Fruit fly (Drosophila melanogaster): ENCODE results near the gene Fum4.

Fum4 gene

DNA sequence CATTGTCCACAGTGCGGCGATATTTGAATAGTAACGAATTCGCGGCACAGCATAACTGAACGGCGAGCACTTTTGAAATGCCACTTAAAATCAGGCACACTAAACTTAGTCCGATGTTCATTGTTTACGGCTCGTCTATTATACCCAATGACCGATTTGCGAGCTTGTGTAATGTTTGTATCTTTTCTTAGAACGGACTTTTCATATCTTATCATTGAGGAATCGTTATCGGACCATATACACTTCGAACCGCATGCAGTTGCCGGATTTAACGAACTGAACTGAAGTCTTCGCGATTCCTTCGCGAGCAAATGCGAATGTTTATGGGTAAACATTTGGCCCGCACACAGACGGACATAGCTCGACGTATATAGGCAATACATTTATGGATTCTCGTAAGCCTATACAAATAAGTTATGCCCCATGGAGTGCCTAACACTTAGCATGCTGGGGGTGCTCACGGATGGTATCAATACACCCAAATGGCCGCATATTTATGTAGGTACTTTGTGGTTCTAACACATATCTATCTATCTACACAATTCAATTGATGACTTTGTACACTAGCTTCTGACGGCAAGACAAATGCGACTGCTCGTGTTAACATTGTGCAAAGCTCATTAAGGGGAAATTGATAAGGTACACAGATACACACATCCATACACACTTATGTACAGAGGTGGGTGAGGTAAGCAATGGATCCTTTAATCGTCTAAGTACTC, 46.6 kb upstream of the Fum4 start, which contains the start of gene mthl15 (continued):
- no peak for TF ChIP-seq lov (optimal IDR thresholded peaks at IDR 0.05)
- TF ChIP-seq lov (GFP tag; IDR thresholded peaks at IDR 0.05) = no peak
- TF ChIP-seq CG17361 (GFP tag; IDR thresholded peaks at IDR 0.05) = no peak
- no peak for TF ChIP-seq slp2 (GFP tag; optimal IDR thresholded peaks at IDR 0.05)
- TF ChIP-seq trem (tag; optimal IDR thresholded peaks at IDR 0.05) = no peak
- TF ChIP-seq CG6272 (GFP tag; IDR thresholded peaks at IDR 0.05) = no peak
- TF ChIP-seq CG18262 (tag; optimal IDR thresholded peaks at IDR 0.05) = no peak
- no peak for TF ChIP-seq CG15011 (GFP tag; optimal IDR thresholded peaks at IDR 0.05)
- no peak for TF ChIP-seq CG10979 (tag; optimal IDR thresholded peaks at IDR 0.05)
- no peak for TF ChIP-seq CG15514 (GFP tag; optimal IDR thresholded peaks at IDR 0.05)
- TF ChIP-seq CG10267 (tag; optimal IDR thresholded peaks at IDR 0.05) = no peak
- TF ChIP-seq Dbx (GFP tag; IDR thresholded peaks at IDR 0.05) = no peak
- TF ChIP-seq dimm (GFP tag; IDR thresholded peaks at IDR 0.05) = no peak
- TF ChIP-seq sug (tag; optimal IDR thresholded peaks at IDR 0.05) = peak; percentile 94
- peak; percentile 3 for TF ChIP-seq BtbVII (GFP tag; optimal IDR thresholded peaks at IDR 0.05)
- peak; percentile 5 for TF ChIP-seq CG12299 (tag; optimal IDR thresholded peaks at IDR 0.05)
- peak; percentile 31 for TF ChIP-seq CG12219 (GFP tag; optimal IDR thresholded peaks at IDR 0.05)
- TF ChIP-seq dan (GFP tag; IDR thresholded peaks at IDR 0.05) = no peak
- TF ChIP-seq CG12769 (tag; optimal IDR thresholded peaks at IDR 0.05) = no peak
- peak; percentile 30 for TF ChIP-seq ac (GFP tag; optimal IDR thresholded peaks at IDR 0.05)
- TF ChIP-seq CG3163 (GFP tag; optimal IDR thresholded peaks at IDR 0.05) = no peak
- TF ChIP-seq Sry-δ (GFP tag; optimal IDR thresholded peaks at IDR 0.05) = no peak
- TF ChIP-seq h (optimal IDR thresholded peaks at IDR 0.05) = no peak
- no peak for TF ChIP-seq CG10274 (GFP tag; optimal IDR thresholded peaks at IDR 0.05)
- no peak for TF ChIP-seq CG10209 (GFP tag; optimal IDR thresholded peaks at IDR 0.05)
- TF ChIP-seq hbn (GFP tag; IDR thresholded peaks at IDR 0.05; ENCODE audit: partially characterized antibody) = no peak
- TF ChIP-seq CG7372 (GFP tag; IDR thresholded peaks at IDR 0.05) = no peak
- peak; percentile 6 for TF ChIP-seq crc (GFP tag; optimal IDR thresholded peaks at IDR 0.05)
- TF ChIP-seq CG33557 (GFP tag; optimal IDR thresholded peaks at IDR 0.05) = peak; percentile 36
- no peak for TF ChIP-seq Side (GFP tag; optimal IDR thresholded peaks at IDR 0.05)
- TF ChIP-seq crol (GFP tag; IDR thresholded peaks at IDR 0.05) = no peak
- TF ChIP-seq pho (GFP tag; optimal IDR thresholded peaks at IDR 0.05) = no peak
- no peak for TF ChIP-seq zf30C (GFP tag; optimal IDR thresholded peaks at IDR 0.05)
- TF ChIP-seq CG11504 (tag; optimal IDR thresholded peaks at IDR 0.05) = no peak
- TF ChIP-seq pnt (GFP tag; optimal IDR thresholded peaks at IDR 0.05) = no peak
- no peak for TF ChIP-seq HLHmδ (GFP tag; optimal IDR thresholded peaks at IDR 0.05)
- no peak for TF ChIP-seq hb (GFP tag; IDR thresholded peaks at IDR 0.05; ENCODE audit: partially characterized antibody)
- 0 out of 3 replicates have a peak, but pooled peaks have one; percentile 39 for TF ChIP-seq HLH4C (GFP tag; IDR thresholded peaks at IDR 0.05; ENCODE audit: partially characterized antibody)
- TF ChIP-seq HLH3B (GFP tag; IDR thresholded peaks at IDR 0.05) = no peak
- no peak for TF ChIP-seq bab2 (GFP tag; optimal IDR thresholded peaks at IDR 0.05)
- peak; percentile 51 for TF ChIP-seq fd64A (GFP tag; optimal IDR thresholded peaks at IDR 0.05)
- peak; percentile 19 for TF ChIP-seq CG11723 (GFP tag; optimal IDR thresholded peaks at IDR 0.05)
- TF ChIP-seq nom (GFP tag; optimal IDR thresholded peaks at IDR 0.05) = no peak
- TF ChIP-seq CG17385 (GFP tag; optimal IDR thresholded peaks at IDR 0.05) = no peak
- no peak for TF ChIP-seq ftz-f1 (GFP tag; optimal IDR thresholded peaks at IDR 0.05)
- no peak for TF ChIP-seq seq (GFP tag; IDR thresholded peaks at IDR 0.05)
- peak; percentile 52 for TF ChIP-seq sd (tag; optimal IDR thresholded peaks at IDR 0.05)
- peak in 1 of 2 experiments; percentile 26 for TF ChIP-seq tll (GFP tag; optimal IDR thresholded peaks at IDR 0.05)
- peak; percentile 33 for TF ChIP-seq CG7987 (GFP tag; optimal IDR thresholded peaks at IDR 0.05)
- TF ChIP-seq Kr (GFP tag; optimal IDR thresholded peaks at IDR 0.05) = peak; percentile 0

All from whole organism, embryonic.